Worm (Caenorhabditis elegans): Measurements from ENCODE around the gene rpn-2.

- TF ChIP-seq ztf-11 (tag; optimal IDR thresholded peaks at IDR 0.05): no peak
- TF ChIP-seq fkh-2 (tag; optimal IDR thresholded peaks at IDR 0.05): no peak
- no peak for TF ChIP-seq pqm-1 (tag; optimal IDR thresholded peaks at IDR 0.05)
- no peak for TF ChIP-seq ZK546.5 (tag; optimal IDR thresholded peaks at IDR 0.05)
- TF ChIP-seq pha-4 (tag; optimal IDR thresholded peaks at IDR 0.05): no peak
- no peak for TF ChIP-seq snpc-4 (tag; optimal IDR thresholded peaks at IDR 0.05)
- TF ChIP-seq fkh-10 (GFP tag; optimal IDR thresholded peaks at IDR 0.05): no peak
- no peak for TF ChIP-seq unc-39 (tag; optimal IDR thresholded peaks at IDR 0.05)
- TF ChIP-seq elt-1 (tag; optimal IDR thresholded peaks at IDR 0.05): no peak
- TF ChIP-seq R02D3.7 (tag; optimal IDR thresholded peaks at IDR 0.05): no peak
Measured at ce11 chrIII:6215476-6215875, 16.5 kb downstream of the rpn-2 start, which contains the start of gene C23G10.11.

All from whole organism, L3 larva.